Worm (Caenorhabditis elegans) whole organism, late embryonic: Measurements from ENCODE around the gene col-43.

ENCODE experiments used
- C08G9.2 ChIP-seq: sonication (generic microtip); optimal IDR thresholded peaks from 2 replicates; lab custom pipeline; 2016; ENCODE audit warnings: mild to moderate bottlenecking, missing genetic modification characterization, moderate library complexity, missing compliant biosample characterization
- C38D4.7 ChIP-seq: fragments of 200-800 bp; sonication (Bioruptor generic); optimal IDR thresholded peaks from 2 replicates; lab custom pipeline; 2018; ENCODE audit warnings: mild to moderate bottlenecking, missing genetic modification characterization, moderate library complexity, missing compliant biosample characterization
- F13H6.1 ChIP-seq: sonication (generic microtip); optimal IDR thresholded peaks from 2 replicates; lab custom pipeline; 2016; ENCODE audit warnings: missing genetic modification characterization, missing compliant biosample characterization
- K02D7.2 ChIP-seq: sonication (generic microtip); optimal IDR thresholded peaks from 2 replicates; lab custom pipeline; 2017; ENCODE audit warnings: mild to moderate bottlenecking, missing genetic modification characterization, missing compliant biosample characterization
- K09A11.1 ChIP-seq: sonication (generic microtip); optimal IDR thresholded peaks from 2 replicates; lab custom pipeline; 2017; ENCODE audit warnings: antibody characterized with exemption, mild to moderate bottlenecking, missing genetic modification characterization, missing compliant biosample characterization; ENCODE audit not compliant: insufficient read depth
- T23F11.4 ChIP-seq: fragments of 200-800 bp; sonication (Bioruptor generic); optimal IDR thresholded peaks from 2 replicates; lab custom pipeline; 2018; ENCODE audit warnings: mild to moderate bottlenecking, missing genetic modification characterization, missing compliant biosample characterization
- Y22D7AL.16 ChIP-seq: sonication (generic microtip); optimal IDR thresholded peaks from 2 replicates; lab custom pipeline; 2016; ENCODE audit warnings: missing genetic modification characterization, missing compliant biosample characterization
- ceh-14 ChIP-seq: sonication (generic microtip); optimal IDR thresholded peaks from 2 replicates; lab custom pipeline; 2016; ENCODE audit warnings: missing genotype, missing genetic modification characterization, missing compliant biosample characterization
- ceh-18 ChIP-seq: sonication (generic microtip); optimal IDR thresholded peaks from 2 replicates; lab custom pipeline; 2016; ENCODE audit warnings: missing genetic modification characterization, missing compliant biosample characterization
- ceh-2 ChIP-seq: sonication (generic microtip); optimal IDR thresholded peaks from 2 replicates; lab custom pipeline; 2016; ENCODE audit warnings: missing genotype, missing genetic modification characterization, missing compliant biosample characterization
- ceh-24 ChIP-seq: sonication (generic microtip); optimal IDR thresholded peaks from 2 replicates; lab custom pipeline; 2016; ENCODE audit warnings: mild to moderate bottlenecking, missing genetic modification characterization, missing compliant biosample characterization
- ceh-45 ChIP-seq: fragments of 200-800 bp; sonication (Bioruptor generic); IDR thresholded peaks from 2 replicates; pipeline ENCODE4 v1.3.6; 2022; ENCODE audit warnings: missing genetic modification reagents, missing genetic modification characterization, missing compliant biosample characterization
- ceh-48 ChIP-seq: sonication (generic microtip); optimal IDR thresholded peaks from 2 replicates; lab custom pipeline; 2016; ENCODE audit warnings: missing genetic modification characterization, inconsistent platforms, missing compliant biosample characterization
- ceh-6 ChIP-seq: fragments of 200-800 bp; sonication (Bioruptor generic); optimal IDR thresholded peaks from 2 replicates; lab custom pipeline; 2018; ENCODE audit warnings: mild to moderate bottlenecking, missing genetic modification characterization, missing compliant biosample characterization
- ceh-9 ChIP-seq: sonication (generic microtip); optimal IDR thresholded peaks from 2 replicates; lab custom pipeline; 2016; ENCODE audit warnings: mild to moderate bottlenecking, missing genetic modification characterization, inconsistent platforms, missing compliant biosample characterization
- che-1 ChIP-seq: sonication (generic microtip); optimal IDR thresholded peaks from 2 replicates; lab custom pipeline; 2016; ENCODE audit warnings: mild to moderate bottlenecking, missing genetic modification characterization, missing compliant biosample characterization
- dmd-4 ChIP-seq: sonication (generic microtip); optimal IDR thresholded peaks from 2 replicates; lab custom pipeline; 2016; ENCODE audit warnings: borderline replicate concordance, missing genetic modification characterization, missing compliant biosample characterization
- dve-1 ChIP-seq: sonication (generic microtip); optimal IDR thresholded peaks from 2 replicates; lab custom pipeline; 2017; ENCODE audit warnings: antibody characterized with exemption, mild to moderate bottlenecking, missing genetic modification characterization, missing compliant biosample characterization
- elt-4 ChIP-seq: sonication (generic microtip); optimal IDR thresholded peaks from 2 replicates; lab custom pipeline; 2016; ENCODE audit warnings: missing genetic modification characterization, missing compliant biosample characterization
- ets-4 ChIP-seq: sonication (generic microtip); optimal IDR thresholded peaks from 2 replicates; lab custom pipeline; 2016; ENCODE audit warnings: missing genetic modification characterization, missing compliant biosample characterization
- fkh-6 ChIP-seq: sonication (generic microtip); optimal IDR thresholded peaks from 2 replicates; lab custom pipeline; 2016; ENCODE audit warnings: missing genetic modification characterization, missing compliant biosample characterization
- gmeb-2 ChIP-seq: sonication (generic microtip); optimal IDR thresholded peaks from 2 replicates; lab custom pipeline; 2016; ENCODE audit warnings: missing genetic modification characterization, inconsistent platforms, missing compliant biosample characterization
- hlh-13 ChIP-seq: fragments of 200-800 bp; sonication (Bioruptor generic); optimal IDR thresholded peaks from 2 replicates; lab custom pipeline; 2018; ENCODE audit warnings: mild to moderate bottlenecking, missing genetic modification characterization, missing compliant biosample characterization
- hlh-8 ChIP-seq: sonication (generic microtip); optimal IDR thresholded peaks from 2 replicates; lab custom pipeline; 2016; ENCODE audit warnings: missing genotype, missing genetic modification characterization, missing compliant biosample characterization
- lin-11 ChIP-seq: fragments of 200-800 bp; sonication (Bioruptor generic); optimal IDR thresholded peaks from 2 replicates; lab custom pipeline; 2018; ENCODE audit warnings: mild to moderate bottlenecking, missing genetic modification characterization, missing compliant biosample characterization
- madf-2 ChIP-seq: sonication (generic microtip); optimal IDR thresholded peaks from 2 replicates; lab custom pipeline; 2017; ENCODE audit warnings: missing genetic modification characterization, missing compliant biosample characterization
- nfya-1 ChIP-seq: sonication (generic microtip); optimal IDR thresholded peaks from 2 replicates; lab custom pipeline; 2017; ENCODE audit warnings: missing genetic modification characterization, mild to moderate bottlenecking, missing compliant biosample characterization, antibody characterized with exemption, moderate library complexity
- nhr-11 ChIP-seq: fragments of 150-350 bp; optimal IDR thresholded peaks from 2 replicates; lab custom pipeline; 2014; ENCODE audit warnings: missing biosample characterization, missing genetic modification characterization
- odd-2 ChIP-seq: sonication (generic microtip); optimal IDR thresholded peaks from 2 replicates; lab custom pipeline; 2017; ENCODE audit warnings: antibody characterized with exemption, mild to moderate bottlenecking, missing genetic modification characterization, missing compliant biosample characterization
- pag-3 ChIP-seq: sonication (generic microtip); optimal IDR thresholded peaks from 2 replicates; lab custom pipeline; 2016; ENCODE audit warnings: missing compliant biosample characterization, missing genetic modification characterization, borderline replicate concordance
- pat-9 ChIP-seq: fragments of 200-800 bp; sonication (Bioruptor generic); optimal IDR thresholded peaks from 2 replicates; lab custom pipeline; 2018; ENCODE audit warnings: mild to moderate bottlenecking, missing genetic modification characterization, moderate library complexity, missing compliant biosample characterization
- pax-1 ChIP-seq: fragments of 150-350 bp; optimal IDR thresholded peaks from 2 replicates; lab custom pipeline; 2014; ENCODE audit warnings: missing biosample characterization, missing genetic modification characterization
- pha-4 ChIP-seq: fragments of 150-350 bp; optimal IDR thresholded peaks from 2 replicates; lab custom pipeline; 2018; ENCODE audit warnings: missing biosample characterization, missing genetic modification reagents, missing genetic modification characterization
- pqm-1 ChIP-seq: sonication (generic microtip); optimal IDR thresholded peaks from 2 replicates; lab custom pipeline; 2016; ENCODE audit warnings: missing genetic modification characterization, missing compliant biosample characterization
- rnt-1 ChIP-seq: sonication (generic microtip); optimal IDR thresholded peaks from 2 replicates; lab custom pipeline; 2016; ENCODE audit warnings: missing genetic modification characterization, missing compliant biosample characterization
- sox-4 ChIP-seq: sonication (generic microtip); optimal IDR thresholded peaks from 2 replicates; lab custom pipeline; 2017; ENCODE audit warnings: mild to moderate bottlenecking, missing genetic modification characterization, inconsistent platforms, missing compliant biosample characterization
- syd-9 ChIP-seq: sonication (generic microtip); optimal IDR thresholded peaks from 2 replicates; lab custom pipeline; 2016; ENCODE audit warnings: mild to moderate bottlenecking, missing genetic modification characterization, moderate library complexity, missing compliant biosample characterization
- tbx-2 ChIP-seq: sonication (generic microtip); optimal IDR thresholded peaks from 2 replicates; lab custom pipeline; 2016; ENCODE audit warnings: missing genetic modification characterization, missing compliant biosample characterization
- tbx-7 ChIP-seq: sonication (generic microtip); optimal IDR thresholded peaks from 2 replicates; lab custom pipeline; 2016; ENCODE audit warnings: missing genotype, missing genetic modification characterization, missing compliant biosample characterization
- unc-3 ChIP-seq, 2 experiments: fragments of 200-800 bp in 1 of 2; sonication (Bioruptor generic) in 1 of 2; sonication (generic microtip) in 1 of 2; conservative IDR thresholded peaks in 1 of 2; optimal IDR thresholded peaks in 1 of 2; 2 replicates each; pipeline versions ENCODE4 v1.3.6 to Lab custom; 2016 to 2022; ENCODE audit warnings: missing compliant biosample characterization in 2 of 2, missing genetic modification characterization in 2 of 2, missing genetic modification reagents in 1 of 2
- unc-86 ChIP-seq: sonication (generic microtip); optimal IDR thresholded peaks from 2 replicates; lab custom pipeline; 2016; ENCODE audit warnings: missing genetic modification characterization, missing compliant biosample characterization
- zip-5 ChIP-seq: sonication (generic microtip); optimal IDR thresholded peaks from 2 replicates; lab custom pipeline; 2016; ENCODE audit warnings: missing genetic modification characterization, missing compliant biosample characterization
- ztf-16 ChIP-seq: sonication (generic microtip); optimal IDR thresholded peaks from 2 replicates; lab custom pipeline; 2017; ENCODE audit warnings: missing genetic modification characterization, missing compliant biosample characterization

The col-43 gene

DNA sequence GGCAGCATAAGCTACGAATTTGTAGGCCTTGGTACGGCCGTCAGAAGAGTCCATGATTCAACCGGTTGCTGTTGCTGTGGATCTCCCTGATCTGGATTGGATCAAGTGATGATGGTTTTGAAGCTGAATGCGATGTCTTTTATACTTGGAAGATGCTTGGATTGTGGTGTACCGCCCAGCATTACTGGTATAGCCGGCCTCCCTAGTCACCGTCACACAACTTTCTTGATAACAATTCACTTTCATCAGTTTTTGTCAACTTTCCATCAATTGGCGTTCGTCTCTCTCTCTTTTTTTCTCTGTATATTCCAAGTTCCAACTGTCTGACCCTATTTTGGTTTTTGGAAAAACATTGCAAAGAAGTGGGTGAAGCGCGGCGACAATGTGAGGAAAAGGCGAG lies at the start of gene col-43:
TSS of gene col-43 (minus strand) at position 101 of the 400 bp plus-strand sequence.
- TF ChIP-seq nhr-11 (tag; lab: Kevin White, UChicago) (no peak), ceh-6 (GFP tag; lab: Kevin White, UChicago) (no peak), che-1 (tag; lab: Kevin White, UChicago) (no peak), madf-2 (tag; lab: Kevin White, UChicago) (no peak), F13H6.1 (tag; lab: Kevin White, UChicago) (no peak), pat-9 (no peak), rnt-1 (no peak)

DNA sequence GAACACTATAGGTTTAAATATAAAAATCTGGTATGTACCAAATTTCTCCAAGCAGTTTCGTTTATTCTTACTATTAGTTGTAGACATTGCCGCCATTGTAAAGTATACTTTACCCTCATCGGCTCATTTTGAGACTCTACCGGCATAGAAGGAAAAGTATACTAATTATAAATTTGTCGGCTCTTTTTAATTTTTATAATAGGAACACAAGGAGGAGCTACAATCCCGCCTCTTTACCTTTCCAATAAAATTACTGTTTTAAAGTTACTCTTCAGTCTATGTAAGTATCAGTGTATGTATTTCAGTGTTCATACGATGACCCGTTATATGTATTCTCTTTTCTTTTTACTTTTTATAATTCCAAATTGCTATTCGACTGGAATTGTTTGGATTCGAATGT lies 48.6 kb upstream of the col-43 start, which contains the start of gene sdz-23:
TSS of gene sdz-23 (plus strand) at position 301 of the 400 bp plus-strand sequence.
- TF ChIP-seq ceh-18 (no peak), madf-2 (tag; lab: Kevin White, UChicago) (no peak)

DNA sequence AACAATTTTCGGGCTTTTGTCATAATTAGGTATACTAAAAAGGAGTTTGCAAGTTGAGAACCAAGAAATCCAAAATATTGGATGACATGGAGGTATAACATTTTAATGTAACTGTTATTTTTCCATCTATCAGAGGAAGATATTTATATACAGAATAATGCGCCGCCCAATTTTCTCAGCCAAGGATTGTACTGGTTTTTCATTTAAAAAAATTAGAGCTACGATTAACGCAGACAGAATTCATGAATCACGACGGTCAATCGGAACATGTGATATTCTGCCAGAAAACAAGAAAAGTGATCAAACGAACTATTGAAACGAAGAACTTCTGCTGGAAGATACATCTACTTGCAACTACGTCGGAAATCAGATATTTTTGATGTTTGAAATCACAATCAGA lies 47.5 kb upstream of the col-43 start, which contains the start of gene str-145:
TSS of gene str-145 (minus strand) at position 101 of the 400 bp plus-strand sequence.
- TF ChIP-seq dve-1 (no peak), ceh-24 (tag; lab: Kevin White, UChicago) (no peak), ceh-2 (tag; lab: Kevin White, UChicago) (no peak), pha-4 (tag; lab: Kevin White, UChicago) (no peak), ceh-6 (GFP tag; lab: Kevin White, UChicago) (no peak), unc-86 (no peak), ceh-45 (GFP tag; lab: Robert Waterston, UW) (no peak), ets-4 (tag; lab: Kevin White, UChicago) (no peak), hlh-8 (tag; lab: Kevin White, UChicago) (no peak), K02D7.2 (tag; lab: Kevin White, UChicago) (no peak), C08G9.2 (tag; lab: Kevin White, UChicago) (no peak), tbx-2 (no peak), F13H6.1 (tag; lab: Kevin White, UChicago) (no peak)

DNA sequence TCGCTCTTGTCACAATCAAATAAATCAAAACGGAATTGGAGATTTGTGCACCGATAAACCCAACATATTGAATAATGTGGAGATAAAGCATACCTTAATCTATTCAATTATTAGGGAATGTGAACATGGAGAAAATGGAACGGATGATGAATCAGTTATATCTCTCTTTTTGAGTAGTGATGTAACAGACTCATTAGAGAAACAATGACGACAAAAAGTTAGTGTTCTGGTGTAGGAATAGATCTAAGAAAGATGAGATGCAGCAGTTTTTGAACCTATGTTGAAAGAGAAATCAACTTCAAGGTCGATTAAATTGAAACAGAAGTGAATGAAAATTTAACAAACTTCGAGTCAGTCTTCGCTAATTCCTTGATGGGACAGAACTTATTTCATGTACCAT lies 44.7 kb upstream of the col-43 start, which contains the start of gene str-146:
TSS of gene str-146 (minus strand) at position 101 of the 400 bp plus-strand sequence.
- no peak for TF ChIP-seq fkh-6 (tag; lab: Kevin White, UChicago)
- no peak for TF ChIP-seq pat-9
- TF ChIP-seq zip-5 (tag; lab: Kevin White, UChicago), result no peak
- TF ChIP-seq K02D7.2 (tag; lab: Kevin White, UChicago), result no peak
- TF ChIP-seq C08G9.2 (tag; lab: Kevin White, UChicago), result no peak
- TF ChIP-seq syd-9 (tag; lab: Kevin White, UChicago), result no peak
- no peak for TF ChIP-seq ceh-14 (tag; lab: Kevin White, UChicago)
- no peak for TF ChIP-seq che-1 (tag; lab: Kevin White, UChicago)
- TF ChIP-seq T23F11.4, result no peak
- no peak for TF ChIP-seq K09A11.1
- TF ChIP-seq pqm-1 (tag; lab: Kevin White, UChicago), result no peak
- no peak for TF ChIP-seq lin-11 (tag; lab: Kevin White, UChicago)
- no peak for TF ChIP-seq unc-86
- TF ChIP-seq unc-3 (GFP tag; conservative IDR thresholded peaks at IDR 0.05; lab: Robert Waterston, UW), result no peak
- no peak for TF ChIP-seq unc-3 (tag; optimal IDR thresholded peaks at IDR 0.05; lab: Kevin White, UChicago)
- no peak for TF ChIP-seq tbx-7 (tag; lab: Kevin White, UChicago)
- TF ChIP-seq ceh-6 (GFP tag; lab: Kevin White, UChicago), result no peak
- no peak for TF ChIP-seq sox-4 (tag; lab: Kevin White, UChicago)

DNA sequence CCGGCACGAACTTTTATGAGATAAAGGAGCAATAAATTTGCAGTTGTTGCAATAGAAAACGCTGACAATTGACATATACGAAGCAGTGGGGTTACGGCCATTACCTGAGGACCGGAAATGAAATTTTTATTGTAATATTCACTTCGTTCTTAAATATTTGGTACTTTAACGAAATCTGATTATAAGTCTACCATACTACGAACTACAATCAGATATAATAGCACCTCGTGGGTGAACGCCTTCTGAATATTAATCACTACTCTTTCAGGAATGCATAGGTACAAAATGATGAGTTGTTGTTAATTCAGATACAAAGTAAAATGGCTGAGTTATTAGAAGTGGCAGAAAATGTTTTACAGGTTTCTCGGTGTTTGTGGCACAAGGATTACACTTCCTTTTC lies 41.7 kb upstream of the col-43 start, which contains the start of gene str-129:
TSS of gene str-129 (minus strand) at position 101 of the 400 bp plus-strand sequence.
- TF ChIP-seq ets-4 (tag; lab: Kevin White, UChicago), result no peak
- TF ChIP-seq dmd-4, result no peak
- TF ChIP-seq odd-2, result no peak
- TF ChIP-seq gmeb-2 (tag; lab: Kevin White, UChicago), result no peak
- no peak for TF ChIP-seq hlh-13 (GFP tag; lab: Kevin White, UChicago)
- TF ChIP-seq rnt-1, result no peak
- TF ChIP-seq pqm-1 (tag; lab: Kevin White, UChicago), result no peak
- TF ChIP-seq nfya-1, result no peak
- no peak for TF ChIP-seq ceh-9
- TF ChIP-seq pag-3, result no peak
- no peak for TF ChIP-seq elt-4 (tag; lab: Kevin White, UChicago)
- no peak for TF ChIP-seq lin-11 (tag; lab: Kevin White, UChicago)
- no peak for TF ChIP-seq unc-86
- no peak for TF ChIP-seq Y22D7AL.16
- TF ChIP-seq ztf-16, result no peak
- TF ChIP-seq ceh-48 (tag; lab: Kevin White, UChicago), result no peak
- no peak for TF ChIP-seq pax-1
- TF ChIP-seq C08G9.2 (tag; lab: Kevin White, UChicago), result no peak
- no peak for TF ChIP-seq C38D4.7 (GFP tag; lab: Kevin White, UChicago)
